Worm (Caenorhabditis elegans): ENCODE results near the gene C06E2.5.

ce11 chrX:8860958-8861357 lies 3.2 kb upstream of the C06E2.5 start, which contains the start of gene C06E2.9:
- no peak for TF ChIP-seq T22C8.4 (GFP tag; IDR thresholded peaks at IDR 0.05)
- no peak for TF ChIP-seq ztf-29 (GFP tag; IDR thresholded peaks at IDR 0.05)
- no peak for TF ChIP-seq flt-1 (GFP tag; IDR thresholded peaks at IDR 0.05)
- no peak for TF ChIP-seq cog-1 (tag; optimal IDR thresholded peaks at IDR 0.05)
- TF ChIP-seq ref-1 (GFP tag; conservative IDR thresholded peaks at IDR 0.05) = no peak

Measured in whole organism, midembryonic.